Worm (Caenorhabditis elegans) whole organism, L1 larva: ENCODE measurements around the gene paqr-1.

Experiments
- lin-39 ChIP-seq: fragments of 150-350 bp; optimal IDR thresholded peaks from 2 replicates; lab custom pipeline; 2014; ENCODE audit warnings: missing biosample characterization, missing genetic modification reagents, missing genetic modification characterization
- nhr-11 ChIP-seq: fragments of 150-350 bp; optimal IDR thresholded peaks from 2 replicates; lab custom pipeline; 2014; ENCODE audit warnings: missing biosample characterization, missing genetic modification characterization

- TF ChIP-seq lin-39 (tag; lab: Kevin White, UChicago) (no peak), nhr-11 (tag; lab: Kevin White, UChicago) (no peak)
Measured at ce11 chrIV:6511767-6512166, 43.5 kb downstream of the paqr-1 start.
